Fruit fly (Drosophila melanogaster) whole organism, prepupa: ENCODE results near the gene CG12012.

Source experiments
- CG10631 ChIP-seq: fragments of 200-800 bp; sonication (Bioruptor generic); optimal IDR thresholded peaks from 2 replicates; lab custom pipeline; 2016; ENCODE audit warnings: missing biosample characterization, missing genetic modification characterization
- CG11294 ChIP-seq: fragments of 200-800 bp; sonication (Bioruptor generic); IDR thresholded peaks from 2 replicates; pipeline ENCODE4 v1.3.6; 2022; ENCODE audit warnings: missing biosample characterization, missing genetic modification characterization
- CG11762 ChIP-seq: fragments of 200-800 bp; sonication (Bioruptor generic); optimal IDR thresholded peaks from 3 replicates; lab custom pipeline; 2016; ENCODE audit warnings: missing biosample characterization, missing genetic modification characterization; ENCODE audit not compliant: insufficient read depth
- CG15336 ChIP-seq: fragments of 200-800 bp; sonication (Bioruptor generic); IDR thresholded peaks from 2 replicates; pipeline ENCODE4 v1.3.6; 2022; ENCODE audit warnings: missing biosample characterization, missing genetic modification characterization
- CG16779 ChIP-seq: fragments of 200-800 bp; sonication (Bioruptor generic); optimal IDR thresholded peaks from 3 replicates; lab custom pipeline; 2017; ENCODE audit warnings: missing biosample characterization, mild to moderate bottlenecking, missing genetic modification characterization
- CG3032 ChIP-seq: fragments of 200-800 bp; optimal IDR thresholded peaks from 2 replicates; lab custom pipeline; 2019; ENCODE audit warnings: missing biosample characterization, mild to moderate bottlenecking, missing genetic modification characterization, moderate library complexity
- CG32006 ChIP-seq: fragments of 200-800 bp; sonication (Bioruptor generic); optimal IDR thresholded peaks from 3 replicates; lab custom pipeline; 2017; ENCODE audit warnings: missing biosample characterization, mild to moderate bottlenecking, missing genetic modification characterization
- CG34406 ChIP-seq: fragments of 200-800 bp; sonication (Bioruptor generic); optimal IDR thresholded peaks from 3 replicates; lab custom pipeline; 2016; ENCODE audit warnings: missing biosample characterization, missing genetic modification characterization
- CG3919 ChIP-seq: fragments of 200-800 bp; sonication (Bioruptor generic); optimal IDR thresholded peaks from 3 replicates; lab custom pipeline; 2016; ENCODE audit warnings: missing biosample characterization, missing genetic modification characterization
- CG4318 ChIP-seq: fragments of 200-800 bp; sonication (Bioruptor generic); optimal IDR thresholded peaks from 3 replicates; lab custom pipeline; 2017; ENCODE audit warnings: missing biosample characterization, mild to moderate bottlenecking, missing genetic modification characterization
- CG6163 ChIP-seq: fragments of 200-800 bp; sonication (Bioruptor generic); IDR thresholded peaks from 3 replicates; pipeline ENCODE4 v1.3.6; 2022; ENCODE audit warnings: missing biosample characterization, missing genetic modification characterization
- CG6276 ChIP-seq: fragments of 200-800 bp; sonication (Bioruptor generic); optimal IDR thresholded peaks from 2 replicates; lab custom pipeline; 2017; ENCODE audit warnings: missing biosample characterization, mild to moderate bottlenecking, missing genetic modification characterization
- CG6792 ChIP-seq: fragments of 200-800 bp; sonication (Bioruptor generic); optimal IDR thresholded peaks from 3 replicates; lab custom pipeline; 2016; ENCODE audit warnings: missing biosample characterization, missing genetic modification characterization
- CG7368 ChIP-seq: fragments of 200-800 bp; sonication (Bioruptor generic); optimal IDR thresholded peaks from 3 replicates; lab custom pipeline; 2016; ENCODE audit warnings: missing biosample characterization, missing genetic modification characterization
- CG8119 ChIP-seq: fragments of 200-800 bp; sonication (Bioruptor generic); IDR thresholded peaks from 3 replicates; pipeline ENCODE4 v1.3.6; 2022; ENCODE audit warnings: missing biosample characterization, missing genetic modification characterization
- CG8632 ChIP-seq: fragments of 200-800 bp; sonication (Bioruptor generic); optimal IDR thresholded peaks from 3 replicates; lab custom pipeline; 2016; ENCODE audit warnings: missing biosample characterization, missing genetic modification characterization
- CG9139 ChIP-seq: fragments of 200-800 bp; sonication (Bioruptor generic); optimal IDR thresholded peaks from 3 replicates; lab custom pipeline; 2017; ENCODE audit warnings: missing biosample characterization, mild to moderate bottlenecking, missing genetic modification characterization
- Eip78C ChIP-seq: fragments of 200-800 bp; sonication (Bioruptor generic); peaks from one replicate; lab custom pipeline; 2016; ENCODE audit warnings: missing biosample characterization, missing genetic modification characterization
- Eip93F ChIP-seq: fragments of 200-800 bp; sonication (Bioruptor generic); optimal IDR thresholded peaks from 2 replicates; lab custom pipeline; 2016; ENCODE audit warnings: missing biosample characterization, mild to moderate bottlenecking, missing genetic modification characterization
- Ets21C ChIP-seq: fragments of 200-800 bp; sonication (Bioruptor generic); optimal IDR thresholded peaks from 3 replicates; lab custom pipeline; 2016; ENCODE audit warnings: missing biosample characterization, missing genetic modification characterization
- Ets96B ChIP-seq: fragments of 200-800 bp; optimal IDR thresholded peaks from 2 replicates; lab custom pipeline; 2019; ENCODE audit warnings: missing biosample characterization, mild to moderate bottlenecking, missing genetic modification characterization, moderate library complexity
- Hr4 ChIP-seq: fragments of 200-800 bp; sonication (Bioruptor generic); optimal IDR thresholded peaks from 3 replicates; lab custom pipeline; 2016; ENCODE audit warnings: missing biosample characterization, missing genetic modification characterization
- Lpt ChIP-seq: fragments of 200-800 bp; sonication (Bioruptor generic); optimal IDR thresholded peaks from 3 replicates; lab custom pipeline; 2016; ENCODE audit warnings: missing biosample characterization, missing genetic modification characterization
- Met ChIP-seq: fragments of 200-800 bp; sonication (Bioruptor generic); optimal IDR thresholded peaks from 3 replicates; lab custom pipeline; 2016; ENCODE audit warnings: missing biosample characterization, missing genetic modification characterization
- OdsH ChIP-seq: fragments of 200-800 bp; sonication (Bioruptor generic); optimal IDR thresholded peaks from 3 replicates; lab custom pipeline; 2016; ENCODE audit warnings: missing biosample characterization, missing genetic modification characterization
- Sox102F ChIP-seq: fragments of 200-800 bp; sonication (Bioruptor generic); optimal IDR thresholded peaks from 2 replicates; lab custom pipeline; 2016; ENCODE audit warnings: missing biosample characterization, mild to moderate bottlenecking, missing genetic modification characterization
- Sox14 ChIP-seq: fragments of 200-800 bp; sonication (Bioruptor generic); optimal IDR thresholded peaks from 3 replicates; lab custom pipeline; 2016; ENCODE audit warnings: missing biosample characterization, missing genetic modification characterization
- Sox15 ChIP-seq: fragments of 200-800 bp; sonication (Bioruptor generic); optimal IDR thresholded peaks from 3 replicates; lab custom pipeline; 2016; ENCODE audit warnings: missing biosample characterization, missing genetic modification characterization
- achi ChIP-seq: fragments of 200-800 bp; sonication (Bioruptor generic); optimal IDR thresholded peaks from 3 replicates; lab custom pipeline; 2016; ENCODE audit warnings: missing biosample characterization, missing genetic modification characterization
- acj6 ChIP-seq: fragments of 200-800 bp; sonication (Bioruptor generic); optimal IDR thresholded peaks from 3 replicates; lab custom pipeline; 2016; ENCODE audit warnings: missing biosample characterization, missing genetic modification characterization
- cyc ChIP-seq: fragments of 200-800 bp; sonication (Bioruptor generic); optimal IDR thresholded peaks from 3 replicates; lab custom pipeline; 2016; ENCODE audit warnings: missing biosample characterization, missing genetic modification characterization
- dac ChIP-seq: fragments of 200-800 bp; sonication (Bioruptor generic); optimal IDR thresholded peaks from 2 replicates; lab custom pipeline; 2017; ENCODE audit warnings: missing biosample characterization, mild to moderate bottlenecking, missing genetic modification characterization
- dsx ChIP-seq: fragments of 200-800 bp; optimal IDR thresholded peaks from 3 replicates; lab custom pipeline; 2019; ENCODE audit warnings: missing biosample characterization, mild to moderate bottlenecking, missing genetic modification characterization, moderate library complexity; ENCODE audit not compliant: poor library complexity, severe bottlenecking
- esn ChIP-seq: fragments of 200-800 bp; sonication (Bioruptor generic); optimal IDR thresholded peaks from 2 replicates; lab custom pipeline; 2016; ENCODE audit warnings: missing biosample characterization, mild to moderate bottlenecking, missing genetic modification characterization, moderate library complexity
- fkh ChIP-seq: fragments of 200-800 bp; sonication (Bioruptor generic); optimal IDR thresholded peaks from 3 replicates; lab custom pipeline; 2017; ENCODE audit warnings: missing biosample characterization, mild to moderate bottlenecking, missing genetic modification characterization, moderate library complexity
- lz ChIP-seq: fragments of 200-800 bp; sonication (Bioruptor generic); optimal IDR thresholded peaks from 3 replicates; lab custom pipeline; 2016; ENCODE audit warnings: missing biosample characterization, missing genetic modification characterization
- pdm3 ChIP-seq: fragments of 200-800 bp; sonication (Bioruptor generic); optimal IDR thresholded peaks from 3 replicates; lab custom pipeline; 2016; ENCODE audit warnings: missing biosample characterization, missing genetic modification characterization
- salr ChIP-seq, 2 experiments: fragments of 200-800 bp; sonication (Bioruptor generic); optimal IDR thresholded peaks; 3 replicates each; lab custom pipeline; 2016 to 2018; ENCODE audit warnings: missing biosample characterization in 2 of 2, missing genetic modification characterization in 2 of 2, mild to moderate bottlenecking in 1 of 2
- ss ChIP-seq, 2 experiments: fragments of 200-800 bp; sonication (Bioruptor generic); optimal IDR thresholded peaks; 2 replicates in 1 of 2; 3 replicates in 1 of 2; lab custom pipeline; 2017 to 2018; ENCODE audit warnings: mild to moderate bottlenecking in 2 of 2, missing biosample characterization in 2 of 2, missing genetic modification characterization in 2 of 2, moderate library complexity in 1 of 2
- svp ChIP-seq: fragments of 200-800 bp; sonication (Bioruptor generic); peaks from one replicate; lab custom pipeline; 2016; ENCODE audit warnings: missing biosample characterization, missing genetic modification characterization
- topi ChIP-seq: fragments of 200-800 bp; sonication (Bioruptor generic); optimal IDR thresholded peaks from 3 replicates; lab custom pipeline; 2016; ENCODE audit warnings: missing biosample characterization, missing genetic modification characterization
- vri ChIP-seq: fragments of 200-800 bp; sonication (Bioruptor generic); optimal IDR thresholded peaks from 3 replicates; lab custom pipeline; 2016; ENCODE audit warnings: missing biosample characterization, mild to moderate bottlenecking, missing genetic modification characterization

Gene CG12012

dm6 chr3L:3418207-3419086 is 41.9 kb downstream of the CG12012 start (continued):
- TF ChIP-seq OdsH (GFP tag; lab: Kevin White, UChicago) (peak; percentile 84), CG8632 (GFP tag; lab: Kevin White, UChicago) (peak; percentile 28), Sox102F (GFP tag; lab: Kevin White, UChicago) (peak; percentile 66), CG6792 (GFP tag; lab: Kevin White, UChicago) (peak; percentile 9), Sox15 (no peak), CG34406 (peak; percentile 26), Eip93F (GFP tag; lab: Kevin White, UChicago) (no peak), Met (GFP tag; lab: Kevin White, UChicago) (peak; percentile 79), Sox14 (GFP tag; lab: Kevin White, UChicago) (peak; percentile 93), lz (peak; percentile 77)

dm6 chr3L:3419369-3420232 is 43.0 kb downstream of the CG12012 start:
- TF ChIP-seq esn (GFP tag; lab: Kevin White, UChicago): no peak
- peak; percentile 51; the same call in 2 of the 3 replicates for TF ChIP-seq CG8119 (GFP tag; lab: Robert Waterston, UW)
- TF ChIP-seq dac (GFP tag; lab: Kevin White, UChicago): peak; percentile 8
- TF ChIP-seq CG7368: no peak
- no peak for TF ChIP-seq svp (GFP tag; lab: Kevin White, UChicago)
- TF ChIP-seq CG32006 (GFP tag; lab: Kevin White, UChicago): peak; percentile 82
- TF ChIP-seq topi (GFP tag; lab: Kevin White, UChicago): no peak
- no peak for TF ChIP-seq Ets21C (GFP tag; lab: Kevin White, UChicago)
- no peak for TF ChIP-seq CG11762 (GFP tag; lab: Kevin White, UChicago)
- peak; percentile 72 for TF ChIP-seq Eip78C (GFP tag; lab: Kevin White, UChicago)
- TF ChIP-seq CG10631: peak; percentile 48
- peak; percentile 44 for TF ChIP-seq CG4318 (GFP tag; lab: Kevin White, UChicago)
- no peak for TF ChIP-seq Ets96B
- peak in 1 of 2 experiments; percentile 62 for TF ChIP-seq salr (GFP tag; optimal IDR thresholded peaks at IDR 0.05; lab: Kevin White, UChicago)
- no peak for TF ChIP-seq dsx
- no peak for TF ChIP-seq Lpt (GFP tag; lab: Kevin White, UChicago)
- TF ChIP-seq CG15336 (GFP tag; lab: Robert Waterston, UW): peak; percentile 68
- TF ChIP-seq CG6276 (GFP tag; lab: Kevin White, UChicago): peak; percentile 9
- peak; percentile 14 for TF ChIP-seq lz
- TF ChIP-seq OdsH (GFP tag; lab: Kevin White, UChicago): peak; percentile 31
- TF ChIP-seq pdm3 (GFP tag; lab: Kevin White, UChicago): peak; percentile 14
- TF ChIP-seq CG3919 (GFP tag; lab: Kevin White, UChicago): peak; percentile 1
- TF ChIP-seq fkh (GFP tag; lab: Kevin White, UChicago): peak; percentile 44
- peak; percentile 80 for TF ChIP-seq Hr4 (GFP tag; lab: Kevin White, UChicago)

- TF ChIP-seq CG3032 (tag; lab: Kevin White, UChicago) (no peak), CG6163 (GFP tag; lab: Robert Waterston, UW) (no peak), Lpt (GFP tag; lab: Kevin White, UChicago) (no peak), cyc (no peak), Eip93F (GFP tag; lab: Kevin White, UChicago) (no peak), esn (GFP tag; lab: Kevin White, UChicago) (no peak), achi (no peak), Sox15 (no peak), CG6276 (GFP tag; lab: Kevin White, UChicago) (no peak), CG11762 (GFP tag; lab: Kevin White, UChicago) (no peak), svp (GFP tag; lab: Kevin White, UChicago) (peak; percentile 20), acj6 (GFP tag; lab: Kevin White, UChicago) (no peak), CG9139 (GFP tag; lab: Kevin White, UChicago) (peak; percentile 18), ss (GFP tag; optimal IDR thresholded peaks at IDR 0.05; lab: Kevin White, UChicago) (peak; percentile 10 to 22), dac (GFP tag; lab: Kevin White, UChicago) (no peak), CG6792 (GFP tag; lab: Kevin White, UChicago) (no peak), Sox14 (GFP tag; lab: Kevin White, UChicago) (no peak), Ets21C (GFP tag; lab: Kevin White, UChicago) (no peak), CG11294 (GFP tag; lab: Robert Waterston, UW) (no peak), vri (GFP tag; lab: Kevin White, UChicago) (peak; percentile 49), CG16779 (tag; lab: Kevin White, UChicago) (peak; percentile 69), CG15336 (GFP tag; lab: Robert Waterston, UW) (peak; percentile 35; the same call in 1 of the 2 replicates), CG3919 (GFP tag; lab: Kevin White, UChicago) (no peak), Eip78C (GFP tag; lab: Kevin White, UChicago) (peak; percentile 58), dsx (peak; percentile 51)
Measured at dm6 chr3L:3420237-3420643, 43.7 kb downstream of the CG12012 start.
